Worm (Caenorhabditis elegans): ENCODE data around the gene paic-1.

ce11 chrII:4392526-4393057 lies 20.3 kb upstream of the paic-1 start, which contains the start of gene mlt-7:
- no peak for TF ChIP-seq unc-62 (GFP tag; optimal IDR thresholded peaks at IDR 0.05)
- TF ChIP-seq B0019.2 (GFP tag; conservative IDR thresholded peaks at IDR 0.05) = no peak
- TF ChIP-seq hlh-12 (tag; optimal IDR thresholded peaks at IDR 0.05) = no peak
